Fruit fly (Drosophila melanogaster) S2 (cell line): Measurements from ENCODE around the gene CG13473.

Source experiments
- CG8478 ChIP-seq: fragments of >200 bp; optimal IDR thresholded peaks from 2 replicates; lab custom pipeline; 2018
- CTCF ChIP-seq, 2 experiments: fragments of >200 bp; optimal IDR thresholded peaks; 2 replicates each; lab custom pipeline; 2018

- TF ChIP-seq CG8478: no peak
- TF ChIP-seq CTCF (optimal IDR thresholded peaks at IDR 0.05; lab: Kevin White, UChicago): no peak
Observed at dm6 chr3L:14731790-14732189, 3.2 kb downstream of the CG13473 start.
